Fruit fly (Drosophila melanogaster): Measurements from ENCODE around the gene eEF1gamma.
A peak's percentile ranks its signal among the peaks of the same experiment; 100 is the strongest.

eEF1gamma gene

dm6 chr3R:29214262-29214661 is 5.7 kb upstream of the eEF1gamma start (continued):
- peak; percentile 94 for TF ChIP-seq CG8281 (tag; optimal IDR thresholded peaks at IDR 0.05)
- peak; percentile 97 for TF ChIP-seq her (GFP tag; optimal IDR thresholded peaks at IDR 0.05)
- TF ChIP-seq BtbVII (GFP tag; optimal IDR thresholded peaks at IDR 0.05) = peak; percentile 99
- peak; percentile 98 for TF ChIP-seq sug (tag; optimal IDR thresholded peaks at IDR 0.05)
- TF ChIP-seq tgo (GFP tag; IDR thresholded peaks at IDR 0.05) = peak; percentile 99
- TF ChIP-seq ro (GFP tag; IDR thresholded peaks at IDR 0.05) = peak; percentile 97
- TF ChIP-seq Atf6 (GFP tag; IDR thresholded peaks at IDR 0.05) = peak; percentile 99
- peak; percentile 99 for TF ChIP-seq Dbx (GFP tag; IDR thresholded peaks at IDR 0.05)
- peak; percentile 99 for TF ChIP-seq stc (GFP tag; IDR thresholded peaks at IDR 0.05)
- peak; percentile 98 for TF ChIP-seq sisA (GFP tag; IDR thresholded peaks at IDR 0.05)
- TF ChIP-seq CG17912 (GFP tag; optimal IDR thresholded peaks at IDR 0.05) = peak; percentile 99
- TF ChIP-seq CG17186 (GFP tag; optimal IDR thresholded peaks at IDR 0.05) = peak; percentile 94
- peak; percentile 99 for TF ChIP-seq CG18476 (GFP tag; optimal IDR thresholded peaks at IDR 0.05)
- TF ChIP-seq maf-S (GFP tag; optimal IDR thresholded peaks at IDR 0.05) = peak; percentile 99
- TF ChIP-seq gcm (GFP tag; optimal IDR thresholded peaks at IDR 0.05) = peak; percentile 99
- TF ChIP-seq Nf-YC (tag; optimal IDR thresholded peaks at IDR 0.05) = peak; percentile 92
- TF ChIP-seq pum (GFP tag; optimal IDR thresholded peaks at IDR 0.05) = peak; percentile 99
- TF ChIP-seq Camta (GFP tag; optimal IDR thresholded peaks at IDR 0.05) = peak; percentile 99
- peak; percentile 100 for TF ChIP-seq Optix (GFP tag; IDR thresholded peaks at IDR 0.05)
- peak; percentile 100 for TF ChIP-seq lilli (GFP tag; optimal IDR thresholded peaks at IDR 0.05)
- TF ChIP-seq CG11696 (GFP tag; IDR thresholded peaks at IDR 0.05) = peak; percentile 98
- TF ChIP-seq dmrt99B (tag; optimal IDR thresholded peaks at IDR 0.05) = peak; percentile 99
- TF ChIP-seq CG16815 (GFP tag; optimal IDR thresholded peaks at IDR 0.05) = peak; percentile 99
- TF ChIP-seq lola (GFP tag; optimal IDR thresholded peaks at IDR 0.05) = peak in 1 of 3 experiments; percentile 99
- TF ChIP-seq ato (GFP tag; IDR thresholded peaks at IDR 0.05; ENCODE audit: partially characterized antibody) = peak; percentile 22; the same call in 1 of the 2 replicates
- TF ChIP-seq fd3F (GFP tag; optimal IDR thresholded peaks at IDR 0.05) = peak; percentile 98
- TF ChIP-seq chif (GFP tag; optimal IDR thresholded peaks at IDR 0.05) = peak; percentile 99
- peak; percentile 99 for TF ChIP-seq Chrac-16 (GFP tag; optimal IDR thresholded peaks at IDR 0.05)
- TF ChIP-seq zen2 (GFP tag; IDR thresholded peaks at IDR 0.05; ENCODE audit: partially characterized antibody) = no peak
- peak; percentile 92 for TF ChIP-seq MESR4 (GFP tag; optimal IDR thresholded peaks at IDR 0.05)
- peak; percentile 100 for TF ChIP-seq vvl (GFP tag; IDR thresholded peaks at IDR 0.05)
- TF ChIP-seq CG1233 (GFP tag; optimal IDR thresholded peaks at IDR 0.05) = peak; percentile 99
- TF ChIP-seq phol (tag; optimal IDR thresholded peaks at IDR 0.05) = peak; percentile 98
- TF ChIP-seq zen (tag; optimal IDR thresholded peaks at IDR 0.05) = peak; percentile 99
- TF ChIP-seq pho (GFP tag; optimal IDR thresholded peaks at IDR 0.05) = peak; percentile 99
- TF ChIP-seq CG33557 (GFP tag; optimal IDR thresholded peaks at IDR 0.05) = peak; percentile 100
- peak; percentile 99 for TF ChIP-seq Mad (GFP tag; optimal IDR thresholded peaks at IDR 0.05)
- TF ChIP-seq nom (GFP tag; optimal IDR thresholded peaks at IDR 0.05) = peak; percentile 99
- no peak for TF ChIP-seq Hr39 (optimal IDR thresholded peaks at IDR 0.05)
- TF ChIP-seq Gug (GFP tag; IDR thresholded peaks at IDR 0.05) = peak; percentile 98
- TF ChIP-seq usp (GFP tag; optimal IDR thresholded peaks at IDR 0.05) = no peak
- TF ChIP-seq CG9727 (GFP tag; optimal IDR thresholded peaks at IDR 0.05) = peak; percentile 100
- peak; percentile 99 for TF ChIP-seq wdn (GFP tag; IDR thresholded peaks at IDR 0.05)
- peak; percentile 97 for TF ChIP-seq Lim3 (GFP tag; IDR thresholded peaks at IDR 0.05)
- TF ChIP-seq MTF-1 (GFP tag; optimal IDR thresholded peaks at IDR 0.05; ENCODE audit: borderline replicate concordance) = peak; percentile 98
- peak; percentile 95 for TF ChIP-seq CG9437 (GFP tag; optimal IDR thresholded peaks at IDR 0.05)
- TF ChIP-seq CG17361 (GFP tag; IDR thresholded peaks at IDR 0.05) = peak; percentile 98
- peak; percentile 93 for TF ChIP-seq CG18011 (GFP tag; optimal IDR thresholded peaks at IDR 0.05)
- peak; percentile 99 for TF ChIP-seq Oli (tag; optimal IDR thresholded peaks at IDR 0.05)
- peak; percentile 99 for TF ChIP-seq Awh (GFP tag; IDR thresholded peaks at IDR 0.05)
- peak; percentile 98 for TF ChIP-seq CG1792 (GFP tag; optimal IDR thresholded peaks at IDR 0.05)

Measured in whole organism, embryonic.